Worm (Caenorhabditis elegans) whole organism, midembryonic: Measurements from ENCODE around the gene nhr-138.

Source experiments
- T22C8.4 ChIP-seq: fragments of 200-800 bp; sonication (Bioruptor generic); IDR thresholded peaks from 2 replicates; pipeline ENCODE4 v1.3.6; 2022; ENCODE audit warnings: missing genetic modification characterization, missing compliant biosample characterization
- cog-1 ChIP-seq: sonication (generic microtip); optimal IDR thresholded peaks from 2 replicates; lab custom pipeline; 2016; ENCODE audit warnings: missing genetic modification characterization, missing compliant biosample characterization
- flt-1 ChIP-seq: fragments of 200-800 bp; sonication (Bioruptor generic); IDR thresholded peaks from 2 replicates; pipeline ENCODE4 v1.3.6; 2022; ENCODE audit warnings: missing genetic modification characterization, missing compliant biosample characterization
- klf-2 ChIP-seq: fragments of 200-800 bp; sonication (Bioruptor generic); conservative IDR thresholded peaks from 2 replicates; pipeline ENCODE4 v1.3.6; 2022; ENCODE audit warnings: missing genetic modification reagents, missing genetic modification characterization, missing compliant biosample characterization
- med-1 ChIP-seq: sonication (generic microtip); optimal IDR thresholded peaks from 2 replicates; lab custom pipeline; 2017; ENCODE audit warnings: missing genetic modification characterization, mild to moderate bottlenecking, missing compliant biosample characterization, antibody characterized with exemption, missing genetic modification reagents; ENCODE audit not compliant: insufficient read depth
- ref-1 ChIP-seq: fragments of 200-800 bp; sonication (Bioruptor generic); conservative IDR thresholded peaks from 2 replicates; pipeline ENCODE4 v1.3.6; 2022; ENCODE audit warnings: missing genetic modification reagents, missing genetic modification characterization, missing compliant biosample characterization
- tab-1 ChIP-seq: fragments of 200-800 bp; sonication (Bioruptor generic); IDR thresholded peaks from 2 replicates; pipeline ENCODE4 v1.3.6; 2022; ENCODE audit warnings: missing genetic modification characterization, missing compliant biosample characterization
- ztf-23 ChIP-seq: fragments of 200-800 bp; sonication (Bioruptor generic); IDR thresholded peaks from 2 replicates; pipeline ENCODE4 v1.3.6; 2022; ENCODE audit warnings: missing genetic modification reagents, missing genetic modification characterization, missing compliant biosample characterization
- ztf-29 ChIP-seq: fragments of 200-800 bp; sonication (Bioruptor generic); IDR thresholded peaks from 2 replicates; pipeline ENCODE4 v1.3.6; 2022; ENCODE audit warnings: missing genetic modification reagents, missing genetic modification characterization, missing compliant biosample characterization

Gene nhr-138

ce11 chrIV:9724948-9725347, at the start of gene nhr-138, which contains the start of gene C28D4.18:
Gene nhr-138 (plus strand): TSS chrIV:9725251.
Gene C28D4.18 (plus strand): TSS chrIV:9725280.
- TF ChIP-seq cog-1 (tag; lab: Kevin White, UChicago), result no peak
- TF ChIP-seq flt-1 (GFP tag; lab: Robert Waterston, UW), result no peak
- TF ChIP-seq tab-1 (GFP tag; lab: Robert Waterston, UW), result no peak
- no peak for TF ChIP-seq ztf-29
- no peak for TF ChIP-seq med-1 (GFP tag; lab: Kevin White, UChicago)
- no peak for TF ChIP-seq klf-2 (GFP tag; lab: Robert Waterston, UW)
- TF ChIP-seq T22C8.4 (GFP tag; lab: Robert Waterston, UW), result no peak
- no peak for TF ChIP-seq ztf-23 (GFP tag; lab: Robert Waterston, UW)
- TF ChIP-seq ref-1 (GFP tag; lab: Robert Waterston, UW), result no peak

DNA sequence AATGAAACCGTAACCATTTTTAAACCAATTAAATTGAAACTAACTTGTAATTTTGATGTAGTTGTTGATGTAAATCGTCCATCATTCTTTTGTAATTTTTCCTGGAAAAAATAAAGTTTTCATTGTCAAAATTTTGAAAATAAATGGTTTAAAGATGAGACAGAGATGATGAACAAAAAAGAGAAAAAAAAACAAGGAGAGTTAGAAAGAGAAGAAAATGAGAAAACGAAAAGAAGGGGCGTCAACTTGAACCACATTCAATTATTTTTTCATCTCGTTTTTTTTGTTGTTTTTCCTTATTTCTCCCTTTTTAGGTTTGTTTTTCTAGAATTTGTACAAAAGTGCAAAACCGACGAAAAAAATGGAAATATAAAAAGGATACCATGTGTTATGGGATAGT, 49.5 kb upstream of the nhr-138 start, which contains the start of gene nhr-34:
TSS of gene nhr-34 (minus strand) at position 101 of the 400 bp plus-strand sequence.
- TF ChIP-seq cog-1 (tag; lab: Kevin White, UChicago), result no peak
- TF ChIP-seq ref-1 (GFP tag; lab: Robert Waterston, UW), result no peak
- no peak for TF ChIP-seq ztf-23 (GFP tag; lab: Robert Waterston, UW)
- TF ChIP-seq med-1 (GFP tag; lab: Kevin White, UChicago), result no peak

DNA sequence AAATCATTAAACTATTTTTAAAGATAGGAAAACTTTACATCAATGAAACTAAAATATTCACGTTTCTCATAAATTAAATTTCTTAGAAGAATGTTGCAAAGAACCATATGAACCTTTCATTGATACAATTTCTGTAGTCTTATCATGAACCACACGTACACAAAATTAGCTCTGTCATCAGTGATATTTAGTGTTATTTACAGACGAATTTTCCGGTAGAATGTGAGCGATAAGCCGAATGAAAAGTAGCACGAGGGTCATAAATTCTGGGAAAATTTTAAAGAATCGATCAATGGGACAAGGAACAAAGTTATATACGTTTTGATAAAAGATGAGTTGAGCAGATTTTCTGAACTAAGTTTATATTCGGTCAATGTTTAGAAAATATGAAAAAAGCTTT, 48.5 kb upstream of the nhr-138 start:
- TF ChIP-seq T22C8.4 (GFP tag; lab: Robert Waterston, UW), result no peak
- no peak for TF ChIP-seq med-1 (GFP tag; lab: Kevin White, UChicago)
- TF ChIP-seq ztf-29, result no peak
- no peak for TF ChIP-seq klf-2 (GFP tag; lab: Robert Waterston, UW)
- no peak for TF ChIP-seq ref-1 (GFP tag; lab: Robert Waterston, UW)
- TF ChIP-seq cog-1 (tag; lab: Kevin White, UChicago), result no peak
- no peak for TF ChIP-seq flt-1 (GFP tag; lab: Robert Waterston, UW)
- no peak for TF ChIP-seq tab-1 (GFP tag; lab: Robert Waterston, UW)
- no peak for TF ChIP-seq ztf-23 (GFP tag; lab: Robert Waterston, UW)

- TF ChIP-seq flt-1 (GFP tag; lab: Robert Waterston, UW) (no peak), ref-1 (GFP tag; lab: Robert Waterston, UW) (no peak), med-1 (GFP tag; lab: Kevin White, UChicago) (no peak)
Observed at ce11 chrIV:9677226-9677992, 47.6 kb upstream of the nhr-138 start.

DNA sequence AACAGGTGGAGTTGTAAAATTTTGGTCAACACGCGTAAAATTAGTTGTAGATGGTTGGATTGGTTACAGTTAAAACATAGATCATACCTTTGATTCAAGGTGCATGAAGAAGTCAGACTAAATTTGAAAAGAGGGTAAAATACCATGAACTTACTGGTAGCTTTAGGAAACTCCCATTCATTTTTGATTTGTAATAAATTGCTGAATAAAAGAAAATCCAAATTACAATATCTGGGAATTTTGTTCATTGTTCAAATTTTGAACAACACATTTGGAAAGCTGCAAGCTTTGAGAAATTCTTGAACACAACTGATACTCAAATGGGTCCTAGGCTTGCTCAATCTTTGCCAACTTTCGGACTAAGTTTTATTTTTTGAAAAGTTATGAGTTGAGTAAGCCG, 47.0 kb upstream of the nhr-138 start:
- TF ChIP-seq med-1 (GFP tag; lab: Kevin White, UChicago), result no peak
- TF ChIP-seq T22C8.4 (GFP tag; lab: Robert Waterston, UW), result no peak
- no peak for TF ChIP-seq klf-2 (GFP tag; lab: Robert Waterston, UW)
- TF ChIP-seq ref-1 (GFP tag; lab: Robert Waterston, UW), result no peak
- TF ChIP-seq ztf-23 (GFP tag; lab: Robert Waterston, UW), result no peak
- TF ChIP-seq flt-1 (GFP tag; lab: Robert Waterston, UW), result no peak
- TF ChIP-seq tab-1 (GFP tag; lab: Robert Waterston, UW), result no peak
- TF ChIP-seq ztf-29, result no peak
- no peak for TF ChIP-seq cog-1 (tag; lab: Kevin White, UChicago)

- no peak for TF ChIP-seq med-1 (GFP tag; lab: Kevin White, UChicago)
- TF ChIP-seq tab-1 (GFP tag; lab: Robert Waterston, UW), result no peak
- no peak for TF ChIP-seq T22C8.4 (GFP tag; lab: Robert Waterston, UW)
- no peak for TF ChIP-seq ztf-29
- no peak for TF ChIP-seq ref-1 (GFP tag; lab: Robert Waterston, UW)
- no peak for TF ChIP-seq flt-1 (GFP tag; lab: Robert Waterston, UW)
- no peak for TF ChIP-seq cog-1 (tag; lab: Kevin White, UChicago)
- TF ChIP-seq ztf-23 (GFP tag; lab: Robert Waterston, UW), result no peak
- no peak for TF ChIP-seq klf-2 (GFP tag; lab: Robert Waterston, UW)
Observed at ce11 chrIV:9679296-9679695, 45.8 kb upstream of the nhr-138 start.

ce11 chrIV:9680841-9681240, 44.2 kb upstream of the nhr-138 start, which contains the start of gene ins-8:
Gene ins-8 (minus strand): TSS chrIV:9680941.
- TF ChIP-seq ref-1 (GFP tag; lab: Robert Waterston, UW), result no peak

DNA sequence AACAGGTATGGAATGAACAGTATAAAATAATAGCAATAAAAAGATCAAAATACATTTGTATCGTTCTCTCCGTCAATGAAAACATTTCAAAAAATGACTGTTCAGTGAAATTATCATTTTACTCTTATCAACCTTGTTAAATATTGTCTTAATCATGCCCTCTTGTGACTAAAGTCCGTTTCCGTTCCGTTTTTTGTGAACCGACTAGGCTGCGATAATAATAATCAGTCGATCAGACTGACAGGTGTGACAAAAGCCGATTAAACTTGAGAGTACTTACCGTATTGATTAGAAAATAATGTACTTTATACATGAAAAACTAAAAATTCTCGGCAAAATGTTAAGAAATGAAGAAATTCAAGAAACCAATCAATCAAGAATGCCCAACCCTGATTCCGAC, 42.5 kb upstream of the nhr-138 start, which contains the start of gene ins-7:
TSS of gene ins-7 (minus strand) at position 332 of the 400 bp plus-strand sequence.
- TF ChIP-seq T22C8.4 (GFP tag; lab: Robert Waterston, UW), result no peak
- no peak for TF ChIP-seq ztf-29
- TF ChIP-seq ztf-23 (GFP tag; lab: Robert Waterston, UW), result no peak
- no peak for TF ChIP-seq ref-1 (GFP tag; lab: Robert Waterston, UW)
- TF ChIP-seq med-1 (GFP tag; lab: Kevin White, UChicago), result no peak
- no peak for TF ChIP-seq cog-1 (tag; lab: Kevin White, UChicago)
- no peak for TF ChIP-seq tab-1 (GFP tag; lab: Robert Waterston, UW)
- no peak for TF ChIP-seq flt-1 (GFP tag; lab: Robert Waterston, UW)
- no peak for TF ChIP-seq klf-2 (GFP tag; lab: Robert Waterston, UW)

ce11 chrIV:9683433-9683832, 41.6 kb upstream of the nhr-138 start, which contains the start of the genes htas-1 and ZK1251.3:
Gene htas-1 (minus strand): TSS chrIV:9683533.
Gene ZK1251.3 (plus strand): TSS chrIV:9683658.
- TF ChIP-seq klf-2 (GFP tag; lab: Robert Waterston, UW), result no peak
- no peak for TF ChIP-seq T22C8.4 (GFP tag; lab: Robert Waterston, UW)
- TF ChIP-seq cog-1 (tag; lab: Kevin White, UChicago), result no peak
- no peak for TF ChIP-seq ztf-29
- no peak for TF ChIP-seq tab-1 (GFP tag; lab: Robert Waterston, UW)
- no peak for TF ChIP-seq ztf-23 (GFP tag; lab: Robert Waterston, UW)
- no peak for TF ChIP-seq med-1 (GFP tag; lab: Kevin White, UChicago)
- no peak for TF ChIP-seq flt-1 (GFP tag; lab: Robert Waterston, UW)
- no peak for TF ChIP-seq ref-1 (GFP tag; lab: Robert Waterston, UW)
